Fruit fly (Drosophila melanogaster) whole organism: Measurements from ENCODE around the gene borr.

Experiments used
- Dll ChIP-seq: fragments of >200 bp; optimal IDR thresholded peaks from 2 replicates; lab custom pipeline; 2017
- psq ChIP-seq: fragments of >200 bp; optimal IDR thresholded peaks from 2 replicates; lab custom pipeline; 2017

DNA sequence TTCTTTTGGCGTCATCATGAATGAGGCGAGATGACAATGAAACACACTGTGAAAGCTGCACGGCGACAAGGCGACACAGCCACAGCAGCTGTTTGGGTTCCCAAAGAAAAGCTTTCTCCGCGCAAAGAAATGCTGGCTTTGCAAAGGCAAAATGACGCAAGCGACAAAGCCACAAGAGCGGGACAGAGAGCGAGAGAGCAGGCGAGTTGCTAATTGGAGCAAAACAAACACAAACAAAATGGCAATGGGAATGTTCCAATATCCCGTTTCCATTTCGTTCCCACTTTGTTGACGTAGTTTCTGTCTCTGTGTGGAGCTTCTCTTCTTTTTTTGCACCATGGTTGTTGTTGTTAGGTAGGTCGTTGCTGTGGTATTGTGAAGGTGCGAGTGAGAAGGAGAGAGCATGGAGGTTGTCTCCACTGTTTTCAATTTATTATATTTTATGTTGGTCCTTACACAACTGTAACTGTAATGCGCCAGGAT lies 47.7 kb downstream of the borr start:
- TF ChIP-seq psq (lab: Kevin White, UChicago) (no peak), Dll (lab: Kevin White, UChicago) (no peak)
